Fruit fly (Drosophila melanogaster) whole organism, embryonic: ENCODE data around the gene Cpr65Av.

ENCODE experiments used
- CG10267 ChIP-seq: fragments of 200-800 bp; sonication (Bioruptor generic); optimal IDR thresholded peaks from 2 replicates; lab custom pipeline; 2018; ENCODE audit warnings: missing biosample characterization, mild to moderate bottlenecking, missing genetic modification characterization, moderate library complexity
- CG10654 ChIP-seq: fragments of 200-800 bp; sonication (Bioruptor generic); optimal IDR thresholded peaks from 2 replicates; lab custom pipeline; 2016; ENCODE audit warnings: missing biosample characterization, missing genetic modification characterization
- CG10979 ChIP-seq: fragments of 200-800 bp; sonication (Bioruptor generic); optimal IDR thresholded peaks from 2 replicates; lab custom pipeline; 2018; ENCODE audit warnings: missing biosample characterization, mild to moderate bottlenecking, missing genetic modification characterization, moderate library complexity
- CG14050 ChIP-seq: fragments of 200-800 bp; sonication (Bioruptor generic); IDR thresholded peaks from 3 replicates; pipeline ENCODE4 v1.3.6; 2022; ENCODE audit warnings: missing biosample characterization, missing genetic modification characterization
- CG16813 ChIP-seq: fragments of 200-800 bp; sonication (Bioruptor generic); IDR thresholded peaks from 3 replicates; pipeline ENCODE4 v1.3.6; 2022; ENCODE audit warnings: missing biosample characterization, missing genetic modification characterization; ENCODE audit not compliant: partially characterized antibody
- CG16863 ChIP-seq: fragments of 200-800 bp; sonication (Bioruptor generic); optimal IDR thresholded peaks from 3 replicates; lab custom pipeline; 2016; ENCODE audit warnings: missing biosample characterization, missing genetic modification characterization
- CG2889 ChIP-seq: fragments of 200-800 bp; sonication (Bioruptor generic); IDR thresholded peaks from 3 replicates; pipeline ENCODE4 v1.3.6; 2022; ENCODE audit warnings: missing biosample characterization, missing genetic modification characterization
- CG43689 ChIP-seq: fragments of 200-800 bp; sonication (Bioruptor generic); IDR thresholded peaks from 2 replicates; pipeline ENCODE4 v1.3.6; 2022; ENCODE audit warnings: missing biosample characterization, missing genetic modification characterization
- CG4707 ChIP-seq: fragments of 200-800 bp; sonication (Bioruptor generic); optimal IDR thresholded peaks from 2 replicates; lab custom pipeline; 2018; ENCODE audit warnings: missing biosample characterization, mild to moderate bottlenecking, missing genetic modification characterization, moderate library complexity
- CG7987 ChIP-seq: fragments of 200-800 bp; sonication (Bioruptor generic); optimal IDR thresholded peaks from 2 replicates; lab custom pipeline; 2018; ENCODE audit warnings: missing biosample characterization, mild to moderate bottlenecking, missing genetic modification characterization, moderate library complexity
- CG8924 ChIP-seq: fragments of 200-800 bp; optimal IDR thresholded peaks from 3 replicates; lab custom pipeline; 2019; ENCODE audit warnings: missing biosample characterization, mild to moderate bottlenecking, missing genetic modification characterization, moderate library complexity
- CG8944 ChIP-seq: fragments of 200-800 bp; sonication (Bioruptor generic); optimal IDR thresholded peaks from 3 replicates; lab custom pipeline; 2016; ENCODE audit warnings: missing biosample characterization, missing genetic modification characterization
- CkIIα-i1 ChIP-seq: fragments of 200-800 bp; sonication (Bioruptor generic); IDR thresholded peaks from 2 replicates; pipeline ENCODE4 v1.3.6; 2022; ENCODE audit warnings: missing biosample characterization, missing genetic modification characterization
- E2f1 ChIP-seq: fragments of 200-800 bp; sonication (Bioruptor generic); IDR thresholded peaks from 2 replicates; pipeline ENCODE4 v1.3.6; 2022; ENCODE audit warnings: missing biosample characterization, missing genetic modification characterization
- HLHmδ ChIP-seq: fragments of 200-800 bp; sonication (Bioruptor generic); optimal IDR thresholded peaks from 2 replicates; lab custom pipeline; 2018; ENCODE audit warnings: missing biosample characterization, mild to moderate bottlenecking, missing genetic modification characterization, moderate library complexity
- Lpt ChIP-seq: fragments of >200 bp; optimal IDR thresholded peaks from 2 replicates; lab custom pipeline; 2018; ENCODE audit warnings: missing biosample characterization, missing genetic modification characterization
- Sox102F ChIP-seq: fragments of 200-800 bp; sonication (Bioruptor generic); optimal IDR thresholded peaks from 2 replicates; lab custom pipeline; 2018; ENCODE audit warnings: missing biosample characterization, mild to moderate bottlenecking, missing genetic modification characterization, moderate library complexity
- ab ChIP-seq: fragments of 200-800 bp; sonication (Bioruptor generic); optimal IDR thresholded peaks from 2 replicates; lab custom pipeline; 2016; ENCODE audit warnings: missing biosample characterization, missing genetic modification characterization
- aop ChIP-seq: fragments of 200-800 bp; sonication (Bioruptor generic); IDR thresholded peaks from 2 replicates; pipeline ENCODE4 v1.3.6; 2022; ENCODE audit warnings: missing biosample characterization, missing genetic modification characterization
- bigmax ChIP-seq: fragments of 200-800 bp; sonication (Bioruptor generic); optimal IDR thresholded peaks from 2 replicates; lab custom pipeline; 2018; ENCODE audit warnings: missing biosample characterization, mild to moderate bottlenecking, missing genetic modification characterization
- chinmo ChIP-seq: fragments of 200-800 bp; sonication (Bioruptor generic); IDR thresholded peaks from 4 replicates; pipeline ENCODE4 v1.3.6; 2022; ENCODE audit warnings: missing biosample characterization, missing genetic modification characterization; ENCODE audit not compliant: partially characterized antibody
- dpn ChIP-seq, 2 experiments: fragments of 200-800 bp; sonication (Bioruptor generic); optimal IDR thresholded peaks; 3 replicates each; lab custom pipeline; 2016; ENCODE audit warnings: missing biosample characterization in 2 of 2, missing genetic modification characterization in 2 of 2
- ind ChIP-seq: fragments of 200-800 bp; sonication (Bioruptor generic); optimal IDR thresholded peaks from 3 replicates; lab custom pipeline; 2016; ENCODE audit warnings: missing biosample characterization, missing genetic modification characterization
- sd ChIP-seq: fragments of 200-800 bp; sonication (Bioruptor generic); optimal IDR thresholded peaks from 3 replicates; lab custom pipeline; 2018; ENCODE audit warnings: missing biosample characterization, mild to moderate bottlenecking, missing genetic modification characterization, moderate library complexity
- sima ChIP-seq: fragments of 200-800 bp; sonication (Bioruptor generic); optimal IDR thresholded peaks from 2 replicates; lab custom pipeline; 2016; ENCODE audit warnings: missing biosample characterization, missing genetic modification characterization
- slbo ChIP-seq: fragments of 200-800 bp; sonication (Bioruptor generic); IDR thresholded peaks from 2 replicates; pipeline ENCODE4 v1.3.6; 2022; ENCODE audit warnings: missing biosample characterization, missing genetic modification characterization
- so ChIP-seq: fragments of 200-800 bp; sonication (Bioruptor generic); IDR thresholded peaks from 3 replicates; pipeline ENCODE4 v1.3.6; 2022; ENCODE audit warnings: missing biosample characterization, missing genetic modification characterization
- sob ChIP-seq: fragments of 200-800 bp; sonication (Bioruptor generic); IDR thresholded peaks from 2 replicates; pipeline ENCODE4 v1.3.6; 2022; ENCODE audit warnings: missing biosample characterization, missing genetic modification characterization
- trh ChIP-seq: fragments of 200-800 bp; sonication (Bioruptor generic); optimal IDR thresholded peaks from 2 replicates; lab custom pipeline; 2016; ENCODE audit warnings: missing biosample characterization, missing genetic modification characterization
- zfh1 ChIP-seq: fragments of 200-800 bp; sonication (Bioruptor generic); IDR thresholded peaks from 3 replicates; pipeline ENCODE4 v1.3.6; 2022; ENCODE audit warnings: missing biosample characterization, missing genetic modification characterization

Cpr65Av gene

DNA sequence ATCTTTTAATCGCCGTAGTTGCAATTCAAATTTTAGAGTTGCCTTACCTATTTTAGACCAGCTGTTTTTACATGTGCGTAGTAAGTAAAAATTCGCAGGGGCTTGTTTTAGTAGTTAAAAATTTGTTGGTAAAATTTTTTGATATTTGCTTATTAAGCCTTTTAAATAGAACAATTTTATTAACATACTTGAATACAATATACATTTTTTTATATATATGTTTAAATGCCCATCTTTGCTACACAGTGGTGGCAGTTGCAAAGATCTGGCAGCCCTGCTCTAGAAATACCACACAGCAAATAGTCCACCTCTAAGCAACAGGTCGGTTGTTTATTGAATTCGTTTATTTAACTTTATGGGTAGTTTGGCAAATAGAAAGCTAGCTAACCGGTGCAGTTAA is 45.1 kb downstream of the Cpr65Av start, which contains the start of the genes CG10467 and loj (continued):
- TF ChIP-seq ind (GFP tag; lab: Kevin White, UChicago): peak; percentile 98
- TF ChIP-seq aop: peak; percentile 77; the same call in 1 of the 2 replicates
- peak; percentile 96 for TF ChIP-seq CG10654 (GFP tag; lab: Kevin White, UChicago)
- TF ChIP-seq bigmax: no peak
- no peak for TF ChIP-seq HLHmδ (GFP tag; lab: Kevin White, UChicago)
- TF ChIP-seq Sox102F: peak; percentile 97
- TF ChIP-seq CG2889: peak; percentile 96
- TF ChIP-seq CG10267 (tag; lab: Kevin White, UChicago): peak; percentile 90
- TF ChIP-seq sima: no peak
- TF ChIP-seq CG43689 (GFP tag; lab: Robert Waterston, UW): peak; percentile 87
- peak; percentile 96 for TF ChIP-seq CG8924
- peak; percentile 98 for TF ChIP-seq sob
- TF ChIP-seq zfh1 (GFP tag; lab: Robert Waterston, UW): peak; percentile 97
- peak; percentile 94 for TF ChIP-seq CG14050
- TF ChIP-seq dpn (GFP tag; optimal IDR thresholded peaks at IDR 0.05; lab: Kevin White, UChicago): peak; percentile 80 to 98
- peak; percentile 97 for TF ChIP-seq E2f1
- TF ChIP-seq chinmo (GFP tag; lab: Robert Waterston, UW): no peak
- peak; percentile 90 for TF ChIP-seq sd (tag; lab: Kevin White, UChicago)
- peak; percentile 56 for TF ChIP-seq ab (GFP tag; lab: Kevin White, UChicago)
- TF ChIP-seq CG8944 (GFP tag; lab: Kevin White, UChicago): peak; percentile 81
- peak; percentile 94 for TF ChIP-seq CG10979 (tag; lab: Kevin White, UChicago)
- TF ChIP-seq slbo (GFP tag; lab: Robert Waterston, UW): peak; percentile 99
- TF ChIP-seq CG7987: peak; percentile 73
- peak; percentile 95 for TF ChIP-seq trh (GFP tag; lab: Kevin White, UChicago)
- peak; percentile 88 for TF ChIP-seq so
- no peak for TF ChIP-seq Lpt (GFP tag; lab: Kevin White, UChicago)
- TF ChIP-seq CkIIα-i1: peak; percentile 84
- peak; percentile 67 for TF ChIP-seq CG16863 (GFP tag; lab: Kevin White, UChicago)

DNA sequence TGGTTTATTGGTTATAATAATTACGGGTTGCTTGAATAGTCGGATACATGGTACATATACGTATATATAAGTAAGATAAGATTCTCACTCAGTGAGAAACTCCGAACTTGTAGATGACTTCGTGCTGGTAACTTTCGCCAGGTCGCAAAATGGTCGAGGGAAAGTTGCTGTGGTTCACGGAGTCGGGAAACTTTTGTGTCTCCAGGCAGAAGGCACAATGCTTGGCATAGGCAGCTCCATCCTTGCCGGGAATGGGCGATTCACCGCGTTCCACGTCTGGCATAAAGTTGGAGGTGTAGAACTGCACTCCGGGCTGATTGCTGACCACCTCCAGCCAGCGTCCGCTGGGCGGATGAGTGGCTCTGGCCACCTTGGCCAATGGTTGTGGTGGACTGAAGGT is 46.6 kb downstream of the Cpr65Av start, which contains the start of gene CG10469:
Gene CG10469 (minus strand): TSS at position 101 of the 400 bp plus-strand sequence.
- TF ChIP-seq CG16813 (GFP tag; lab: Robert Waterston, UW) (0 out of 3 replicates have a peak, but pooled peaks have one; percentile 16), CG4707 (GFP tag; lab: Kevin White, UChicago) (no peak)
- TF ChIP-seq, all 482 proteins: peak for 1
